Fruit fly (Drosophila melanogaster): ENCODE measurements around the gene Hsp67Bc.

Gene Hsp67Bc

DNA sequence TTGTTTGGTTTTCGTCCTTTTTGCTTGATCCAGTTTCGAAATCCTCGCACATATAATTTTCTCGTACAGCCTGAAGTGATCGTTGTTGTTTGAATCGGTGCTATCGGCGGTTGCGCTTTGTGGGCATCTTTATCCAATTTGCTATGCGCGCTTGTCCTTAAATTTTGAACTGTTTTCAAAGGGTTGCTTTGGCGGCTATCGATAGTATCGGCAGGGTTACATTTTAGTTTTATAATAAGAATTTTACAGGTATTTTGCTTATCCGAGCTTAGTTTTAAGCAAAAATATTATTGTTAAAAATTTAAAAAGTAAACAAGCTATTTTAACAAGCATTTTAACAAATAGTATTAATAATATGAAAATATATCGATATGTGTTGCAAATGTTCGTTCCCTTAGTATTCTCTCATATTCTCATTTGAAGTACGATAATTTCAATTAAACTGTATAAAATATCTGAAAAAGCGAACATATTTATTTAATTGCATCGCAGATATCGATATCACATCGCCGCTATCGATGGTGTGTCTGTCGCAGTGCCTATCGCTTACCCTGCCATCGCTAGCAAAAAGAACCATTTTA lies 5.4 kb downstream of the Hsp67Bc start, which contains the start of the genes Klp67A and CG4452 (continued):
- TF ChIP-seq CG17359 (tag; optimal IDR thresholded peaks at IDR 0.05) (peak; percentile 4), CG13894 (tag; optimal IDR thresholded peaks at IDR 0.05) (peak; percentile 32), CG9817 (tag; optimal IDR thresholded peaks at IDR 0.05) (peak; percentile 43), CG12299 (tag; optimal IDR thresholded peaks at IDR 0.05) (no peak), CG2875 (GFP tag; optimal IDR thresholded peaks at IDR 0.05) (no peak), CG9932 (GFP tag; IDR thresholded peaks at IDR 0.05) (peak; percentile 60), lilli (GFP tag; optimal IDR thresholded peaks at IDR 0.05) (peak; percentile 58), CG17829 (tag; optimal IDR thresholded peaks at IDR 0.05) (peak; percentile 71), CG7556 (GFP tag; optimal IDR thresholded peaks at IDR 0.05) (peak; percentile 34), CG12071 (GFP tag; optimal IDR thresholded peaks at IDR 0.05) (no peak), NC2α (GFP tag; optimal IDR thresholded peaks at IDR 0.05) (no peak), BEAF-32 (GFP tag; optimal IDR thresholded peaks at IDR 0.05) (peak; percentile 98), Poxn (GFP tag; IDR thresholded peaks at IDR 0.05) (no peak), ems (GFP tag; optimal IDR thresholded peaks at IDR 0.05) (no peak), CG10431 (GFP tag; optimal IDR thresholded peaks at IDR 0.05) (no peak), nerfin-2 (GFP tag; IDR thresholded peaks at IDR 0.05; ENCODE audit: partially characterized antibody) (peak; percentile 87), sim (GFP tag; IDR thresholded peaks at IDR 0.05) (no peak), Abd-B (GFP tag; optimal IDR thresholded peaks at IDR 0.05) (no peak), wek (GFP tag; optimal IDR thresholded peaks at IDR 0.05) (no peak), Atf3 (GFP tag; optimal IDR thresholded peaks at IDR 0.05) (no peak), kay (GFP tag; optimal IDR thresholded peaks at IDR 0.05) (peak; percentile 39), Myb (GFP tag; optimal IDR thresholded peaks at IDR 0.05) (peak; percentile 61), Doc3 (GFP tag; IDR thresholded peaks at IDR 0.05; ENCODE audit: partially characterized antibody) (peak; percentile 92), bcd (GFP tag; optimal IDR thresholded peaks at IDR 0.05) (no peak), Side (GFP tag; optimal IDR thresholded peaks at IDR 0.05) (no peak), CG33213 (GFP tag; optimal IDR thresholded peaks at IDR 0.05) (no peak), Lhr (GFP tag; optimal IDR thresholded peaks at IDR 0.05) (peak; percentile 67), trem (tag; optimal IDR thresholded peaks at IDR 0.05) (peak; percentile 77), CHES-1-like (GFP tag; optimal IDR thresholded peaks at IDR 0.05) (no peak), dmrt99B (tag; optimal IDR thresholded peaks at IDR 0.05) (no peak), Usf (GFP tag; optimal IDR thresholded peaks at IDR 0.05) (no peak), otp (GFP tag; IDR thresholded peaks at IDR 0.05) (no peak), Ets97D (GFP tag; optimal IDR thresholded peaks at IDR 0.05) (peak; percentile 67), CG11696 (GFP tag; IDR thresholded peaks at IDR 0.05) (no peak), CG14965 (GFP tag; optimal IDR thresholded peaks at IDR 0.05; ENCODE audit: borderline replicate concordance) (no peak), YL-1 (GFP tag; optimal IDR thresholded peaks at IDR 0.05) (peak; percentile 39), CG9609 (GFP tag; optimal IDR thresholded peaks at IDR 0.05) (no peak), peb (GFP tag; IDR thresholded peaks at IDR 0.05) (no peak), prd (optimal IDR thresholded peaks at IDR 0.05) (no peak), prd (GFP tag; IDR thresholded peaks at IDR 0.05) (0 out of 3 replicates have a peak, but pooled peaks have one; percentile 44), rib (GFP tag; IDR thresholded peaks at IDR 0.05) (no peak), MBD-R2 (GFP tag; IDR thresholded peaks at IDR 0.05) (0 out of 2 replicates have a peak, but pooled peaks have one; percentile 37), CG10959 (GFP tag; IDR thresholded peaks at IDR 0.05) (no peak), Bteb2 (GFP tag; optimal IDR thresholded peaks at IDR 0.05) (peak; percentile 15), Dbx (GFP tag; IDR thresholded peaks at IDR 0.05) (0 out of 3 replicates have a peak, but pooled peaks have one; percentile 27), fd3F (GFP tag; optimal IDR thresholded peaks at IDR 0.05) (peak; percentile 11), ara (GFP tag; IDR thresholded peaks at IDR 0.05) (no peak), disco-r (GFP tag; optimal IDR thresholded peaks at IDR 0.05) (no peak), Deaf1 (tag; optimal IDR thresholded peaks at IDR 0.05) (no peak), CG7271 (tag; optimal IDR thresholded peaks at IDR 0.05) (peak; percentile 31), fu2 (GFP tag; optimal IDR thresholded peaks at IDR 0.05) (no peak)

All from whole organism, embryonic.